Fruit fly (Drosophila melanogaster) whole organism, embryonic: ENCODE measurements around the gene CG15772.

ENCODE experiments used
- CG10209 ChIP-seq: fragments of 200-800 bp; sonication (Bioruptor generic); optimal IDR thresholded peaks from 3 replicates; lab custom pipeline; 2017; ENCODE audit warnings: missing biosample characterization, mild to moderate bottlenecking, missing genetic modification characterization, missing genetic modification reagents
- CG10959 ChIP-seq: fragments of 200-800 bp; sonication (Bioruptor generic); IDR thresholded peaks from 2 replicates; pipeline ENCODE4 v1.3.6; 2022; ENCODE audit warnings: missing biosample characterization, missing genetic modification characterization
- CG11723 ChIP-seq: fragments of 200-800 bp; sonication (Bioruptor generic); optimal IDR thresholded peaks from 2 replicates; lab custom pipeline; 2017; ENCODE audit warnings: missing biosample characterization, mild to moderate bottlenecking, missing genetic modification characterization
- CG12071 ChIP-seq: fragments of 200-800 bp; sonication (Bioruptor generic); optimal IDR thresholded peaks from 3 replicates; lab custom pipeline; 2018; ENCODE audit warnings: missing biosample characterization, mild to moderate bottlenecking, missing genetic modification characterization
- CG1233 ChIP-seq: fragments of 200-800 bp; sonication (Bioruptor generic); optimal IDR thresholded peaks from 4 replicates; lab custom pipeline; 2018; ENCODE audit warnings: missing biosample characterization, mild to moderate bottlenecking, missing genetic modification characterization
- CG14710 ChIP-seq: fragments of 200-800 bp; sonication (Bioruptor generic); optimal IDR thresholded peaks from 3 replicates; lab custom pipeline; 2019; ENCODE audit warnings: missing biosample characterization, mild to moderate bottlenecking, missing genetic modification characterization, moderate library complexity
- CG15269 ChIP-seq: fragments of 200-800 bp; sonication (Bioruptor generic); optimal IDR thresholded peaks from 2 replicates; lab custom pipeline; 2018; ENCODE audit warnings: missing biosample characterization, mild to moderate bottlenecking, missing genetic modification characterization, moderate library complexity
- CG17328 ChIP-seq: fragments of 200-800 bp; sonication (Bioruptor generic); IDR thresholded peaks from 2 replicates; pipeline ENCODE4 v1.3.6; 2022; ENCODE audit warnings: missing biosample characterization, missing genetic modification characterization
- CG2889 ChIP-seq: fragments of 200-800 bp; sonication (Bioruptor generic); IDR thresholded peaks from 3 replicates; pipeline ENCODE4 v1.3.6; 2022; ENCODE audit warnings: missing biosample characterization, missing genetic modification characterization
- CG3065 ChIP-seq: fragments of 200-800 bp; sonication (Bioruptor generic); optimal IDR thresholded peaks from 2 replicates; lab custom pipeline; 2016; ENCODE audit warnings: missing biosample characterization, missing genetic modification characterization
- CG3163 ChIP-seq: fragments of 200-800 bp; sonication (Bioruptor generic); optimal IDR thresholded peaks from 3 replicates; lab custom pipeline; 2016; ENCODE audit warnings: missing biosample characterization, missing genetic modification characterization
- CG4282 ChIP-seq: fragments of 200-800 bp; sonication (Bioruptor generic); optimal IDR thresholded peaks from 2 replicates; lab custom pipeline; 2016; ENCODE audit warnings: missing biosample characterization, missing genetic modification characterization
- CG6175 ChIP-seq: fragments of 200-800 bp; sonication (Bioruptor generic); IDR thresholded peaks from 3 replicates; pipeline ENCODE4 v1.3.6; 2022; ENCODE audit warnings: missing biosample characterization, missing genetic modification characterization
- CG6254 ChIP-seq: fragments of 200-800 bp; sonication (Bioruptor generic); optimal IDR thresholded peaks from 3 replicates; lab custom pipeline; 2017; ENCODE audit warnings: mild to moderate bottlenecking, missing biosample characterization, missing genetic modification reagents, missing genetic modification characterization
- CG6765 ChIP-seq: fragments of 200-800 bp; sonication (Bioruptor generic); optimal IDR thresholded peaks from 3 replicates; lab custom pipeline; 2017; ENCODE audit warnings: missing biosample characterization, mild to moderate bottlenecking, missing genetic modification characterization
- CG7357 ChIP-seq: fragments of 200-800 bp; sonication (Bioruptor generic); IDR thresholded peaks from 3 replicates; pipeline ENCODE4 v1.3.6; 2022; ENCODE audit warnings: missing biosample characterization, missing genetic modification characterization
- CG8765 ChIP-seq: fragments of 200-800 bp; sonication (Bioruptor generic); IDR thresholded peaks from 2 replicates; pipeline ENCODE4 v1.3.6; 2022; ENCODE audit warnings: missing biosample characterization, missing genetic modification characterization
- CG9215 ChIP-seq: fragments of 200-800 bp; sonication (Bioruptor generic); IDR thresholded peaks from 2 replicates; pipeline ENCODE4 v1.3.6; 2022; ENCODE audit warnings: missing biosample characterization, missing genetic modification characterization
- Camta ChIP-seq: fragments of 200-800 bp; sonication (Bioruptor generic); optimal IDR thresholded peaks from 2 replicates; lab custom pipeline; 2016; ENCODE audit warnings: missing biosample characterization, missing genetic modification characterization
- Dref ChIP-seq: fragments of 200-800 bp; sonication (Bioruptor generic); IDR thresholded peaks from 2 replicates; pipeline ENCODE4 v1.3.6; 2022; ENCODE audit warnings: missing biosample characterization, missing genetic modification characterization
- GATAe ChIP-seq: fragments of 200-800 bp; sonication (Bioruptor generic); conservative IDR thresholded peaks from 2 replicates; pipeline ENCODE4 v1.3.6; 2022; ENCODE audit warnings: missing biosample characterization, missing genetic modification characterization
- H15 ChIP-seq: fragments of 200-800 bp; sonication (Bioruptor generic); IDR thresholded peaks from 3 replicates; pipeline ENCODE4 v1.3.6; 2022; ENCODE audit warnings: missing biosample characterization, missing genetic modification characterization
- HLHmδ ChIP-seq: fragments of 200-800 bp; sonication (Bioruptor generic); optimal IDR thresholded peaks from 2 replicates; lab custom pipeline; 2018; ENCODE audit warnings: missing biosample characterization, mild to moderate bottlenecking, missing genetic modification characterization, moderate library complexity
- Lpt ChIP-seq: fragments of >200 bp; optimal IDR thresholded peaks from 2 replicates; lab custom pipeline; 2018; ENCODE audit warnings: missing biosample characterization, missing genetic modification characterization
- Oaz ChIP-seq: fragments of 200-800 bp; sonication (Bioruptor generic); IDR thresholded peaks from 2 replicates; pipeline ENCODE4 v1.3.6; 2022; ENCODE audit warnings: missing biosample characterization, missing genetic modification characterization
- Pdp1 ChIP-seq, 2 experiments: fragments of 200-800 bp; sonication (Bioruptor generic); optimal IDR thresholded peaks; 3 replicates each; lab custom pipeline; 2016; ENCODE audit warnings: missing biosample characterization in 2 of 2, missing genetic modification characterization in 2 of 2, mild to moderate bottlenecking in 1 of 2, moderate library complexity in 1 of 2
- Ptx1 ChIP-seq: fragments of 200-800 bp; sonication (Bioruptor generic); IDR thresholded peaks from 2 replicates; pipeline ENCODE4 v1.3.6; 2022; ENCODE audit warnings: missing biosample characterization, missing genetic modification characterization
- Side ChIP-seq: fragments of 200-800 bp; sonication (Bioruptor generic); optimal IDR thresholded peaks from 2 replicates; lab custom pipeline; 2016; ENCODE audit warnings: missing biosample characterization, missing genetic modification characterization
- Stat92E ChIP-seq, 3 experiments: fragments of >200 bp in 2 of 3; fragments of 200-800 bp in 1 of 3; sonication (Bioruptor generic) in 1 of 3; optimal IDR thresholded peaks; 2 replicates each; lab custom pipeline; 2017 to 2019; ENCODE audit warnings: missing biosample characterization in 3 of 3, missing genetic modification characterization in 3 of 3, mild to moderate bottlenecking in 1 of 3, moderate library complexity in 1 of 3
- TFAM ChIP-seq: fragments of 200-800 bp; sonication (Bioruptor generic); optimal IDR thresholded peaks from 2 replicates; lab custom pipeline; 2017; ENCODE audit warnings: missing biosample characterization, missing genetic modification characterization, inconsistent platforms
- br ChIP-seq: fragments of >200 bp; optimal IDR thresholded peaks from 2 replicates; lab custom pipeline; 2017
- cad ChIP-seq: fragments of >200 bp; optimal IDR thresholded peaks from 2 replicates; lab custom pipeline; 2017; ENCODE audit warnings: missing biosample characterization, missing genetic modification characterization
- cato ChIP-seq: fragments of 200-800 bp; sonication (Bioruptor generic); optimal IDR thresholded peaks from 2 replicates; lab custom pipeline; 2016; ENCODE audit warnings: missing biosample characterization, missing genetic modification characterization, borderline replicate concordance
- chif ChIP-seq, 2 experiments: fragments of 200-800 bp; sonication (Bioruptor generic); optimal IDR thresholded peaks; 3 replicates each; lab custom pipeline; 2016; ENCODE audit warnings: missing biosample characterization in 2 of 2, missing genetic modification characterization in 2 of 2
- esg ChIP-seq: fragments of 200-800 bp; sonication (Bioruptor generic); conservative IDR thresholded peaks from 2 replicates; pipeline ENCODE4 v1.3.6; 2022; ENCODE audit warnings: missing biosample characterization, missing genetic modification characterization
- mirr ChIP-seq: fragments of 200-800 bp; sonication (Bioruptor generic); optimal IDR thresholded peaks from 3 replicates; lab custom pipeline; 2018; ENCODE audit warnings: missing biosample characterization, mild to moderate bottlenecking, missing genetic modification characterization
- nerfin-1 ChIP-seq: fragments of 200-800 bp; sonication (Bioruptor generic); optimal IDR thresholded peaks from 3 replicates; lab custom pipeline; 2019; ENCODE audit warnings: missing biosample characterization, mild to moderate bottlenecking, missing genetic modification characterization, moderate library complexity
- oc ChIP-seq: fragments of 200-800 bp; sonication (Bioruptor generic); optimal IDR thresholded peaks from 2 replicates; lab custom pipeline; 2018; ENCODE audit warnings: missing biosample characterization, mild to moderate bottlenecking, missing genetic modification characterization, moderate library complexity
- odd ChIP-seq: fragments of 200-800 bp; sonication (Bioruptor generic); optimal IDR thresholded peaks from 2 replicates; lab custom pipeline; 2017; ENCODE audit warnings: missing biosample characterization, mild to moderate bottlenecking, missing genetic modification characterization
- pho ChIP-seq: fragments of 200-800 bp; sonication (Bioruptor generic); optimal IDR thresholded peaks from 2 replicates; lab custom pipeline; 2016; ENCODE audit warnings: missing biosample characterization, missing genetic modification characterization
- pzg ChIP-seq: fragments of 200-800 bp; sonication (Bioruptor generic); optimal IDR thresholded peaks from 3 replicates; lab custom pipeline; 2018; ENCODE audit warnings: missing biosample characterization, mild to moderate bottlenecking, missing genetic modification characterization, moderate library complexity
- ssp ChIP-seq: fragments of 200-800 bp; sonication (Bioruptor generic); IDR thresholded peaks from 2 replicates; pipeline ENCODE4 v1.3.6; 2022; ENCODE audit warnings: missing biosample characterization, missing genetic modification characterization
- stc ChIP-seq: fragments of 200-800 bp; sonication (Bioruptor generic); IDR thresholded peaks from 2 replicates; pipeline ENCODE4 v1.3.6; 2022; ENCODE audit warnings: missing biosample characterization, missing genetic modification characterization
- tgo ChIP-seq: fragments of 200-800 bp; sonication (Bioruptor generic); IDR thresholded peaks from 3 replicates; pipeline ENCODE4 v1.3.6; 2022; ENCODE audit warnings: missing biosample characterization, missing genetic modification characterization
- trem ChIP-seq: fragments of 200-800 bp; optimal IDR thresholded peaks from 3 replicates; lab custom pipeline; 2019; ENCODE audit warnings: missing biosample characterization, mild to moderate bottlenecking, missing genetic modification characterization, moderate library complexity
- ttk ChIP-seq: fragments of 200-800 bp; sonication (Bioruptor generic); IDR thresholded peaks from 2 replicates; pipeline ENCODE4 v2.1.2; 2022; ENCODE audit warnings: missing biosample characterization, missing genetic modification characterization
- unc-4 ChIP-seq: fragments of 200-800 bp; sonication (Bioruptor generic); IDR thresholded peaks from 2 replicates; pipeline ENCODE4 v1.3.6; 2022; ENCODE audit warnings: missing biosample characterization, missing genetic modification characterization; ENCODE audit not compliant: partially characterized antibody
- vfl ChIP-seq: fragments of 200-800 bp; sonication (Bioruptor generic); optimal IDR thresholded peaks from 2 replicates; lab custom pipeline; 2016; ENCODE audit warnings: missing biosample characterization, missing genetic modification characterization

CG15772 gene

dm6 chrX:5745840-5746815 lies 5.9 kb upstream of the CG15772 start (continued):
- peak; percentile 49 for TF ChIP-seq pho
- peak; percentile 39 for TF ChIP-seq Camta (GFP tag; lab: Kevin White, UChicago)
- peak in 1 of 2 experiments; percentile 59 for TF ChIP-seq Pdp1 (GFP tag; optimal IDR thresholded peaks at IDR 0.05; lab: Kevin White, UChicago)
- TF ChIP-seq vfl, result peak; percentile 52
- no peak for TF ChIP-seq br (lab: Kevin White, UChicago)
- peak; percentile 73 for TF ChIP-seq CG12071 (GFP tag; lab: Kevin White, UChicago)
- TF ChIP-seq CG14710 (tag; lab: Kevin White, UChicago), result peak; percentile 43
- peak; percentile 29 for TF ChIP-seq oc (tag; lab: Kevin White, UChicago)
- TF ChIP-seq CG6254, result peak; percentile 0
- peak; percentile 58 for TF ChIP-seq odd
- TF ChIP-seq CG6175 (GFP tag; lab: Robert Waterston, UW), result peak; percentile 60; the same call in 1 of the 3 replicates
- peak; percentile 80 for TF ChIP-seq tgo (GFP tag; lab: Robert Waterston, UW)
- TF ChIP-seq cad, result no peak
- TF ChIP-seq nerfin-1 (tag; lab: Kevin White, UChicago), result peak; percentile 66
- TF ChIP-seq Side (GFP tag; lab: Kevin White, UChicago), result peak; percentile 27
- no peak for TF ChIP-seq cato (GFP tag; lab: Kevin White, UChicago)
- TF ChIP-seq Lpt, result no peak
- no peak for TF ChIP-seq TFAM (GFP tag; lab: Kevin White, UChicago)
- TF ChIP-seq Stat92E (GFP tag; optimal IDR thresholded peaks at IDR 0.05; lab: Kevin White, UChicago), result no peak
- TF ChIP-seq CG9215 (GFP tag; lab: Robert Waterston, UW), result peak; percentile 70
- no peak for TF ChIP-seq CG3163 (GFP tag; lab: Kevin White, UChicago)
- peak; percentile 52; the same call in 1 of the 2 replicates for TF ChIP-seq ttk (GFP tag; lab: Robert Waterston, UW)
- TF ChIP-seq chif (GFP tag; optimal IDR thresholded peaks at IDR 0.05; lab: Kevin White, UChicago), result peak in 1 of 2 experiments; percentile 53
- peak; percentile 60 for TF ChIP-seq CG11723 (GFP tag; lab: Kevin White, UChicago)
- TF ChIP-seq CG1233 (GFP tag; lab: Kevin White, UChicago), result peak; percentile 71
- TF ChIP-seq CG15269 (tag; lab: Kevin White, UChicago), result peak; percentile 82
- TF ChIP-seq CG10209, result peak; percentile 72
- TF ChIP-seq CG10959, result no peak
- TF ChIP-seq Dref (GFP tag; lab: Robert Waterston, UW), result peak; percentile 75
- TF ChIP-seq HLHmδ (GFP tag; lab: Kevin White, UChicago), result no peak
- peak; percentile 64 for TF ChIP-seq ssp (GFP tag; lab: Robert Waterston, UW)
- TF ChIP-seq CG8765 (GFP tag; lab: Robert Waterston, UW), result peak; percentile 46; the same call in 1 of the 2 replicates
- TF ChIP-seq mirr (GFP tag; lab: Kevin White, UChicago), result peak; percentile 64
- peak; percentile 35; the same call in 1 of the 3 replicates for TF ChIP-seq CG7357 (GFP tag; lab: Robert Waterston, UW)
- TF ChIP-seq stc (GFP tag; lab: Robert Waterston, UW), result peak; percentile 71
- no peak for TF ChIP-seq CG4282 (GFP tag; lab: Kevin White, UChicago)
- peak; percentile 83 for TF ChIP-seq Ptx1 (GFP tag; lab: Robert Waterston, UW)
- TF ChIP-seq CG2889 (GFP tag; lab: Robert Waterston, UW), result peak; percentile 54; the same call in 1 of the 3 replicates
- TF ChIP-seq unc-4 (GFP tag; lab: Robert Waterston, UW), result peak; percentile 15; the same call in 1 of the 2 replicates
- no peak for TF ChIP-seq GATAe (GFP tag; lab: Robert Waterston, UW)
- no peak for TF ChIP-seq CG3065
- peak; percentile 29 for TF ChIP-seq pzg (GFP tag; lab: Kevin White, UChicago)
- peak; percentile 54 for TF ChIP-seq CG6765 (GFP tag; lab: Kevin White, UChicago)
- peak; percentile 64; the same call in 2 of the 3 replicates for TF ChIP-seq H15 (GFP tag; lab: Robert Waterston, UW)
- peak; percentile 60; the same call in 1 of the 2 replicates for TF ChIP-seq Oaz
- peak; percentile 48 for TF ChIP-seq trem (tag; lab: Kevin White, UChicago)
- TF ChIP-seq CG17328 (GFP tag; lab: Robert Waterston, UW), result peak; percentile 84
- TF ChIP-seq esg (GFP tag; lab: Robert Waterston, UW), result peak; percentile 77
